Worm (Caenorhabditis elegans) whole organism, L2 larva: Measurements from ENCODE around the gene ZC15.3.

ENCODE experiments used
- F13H6.1 ChIP-seq: sonication (generic microtip); optimal IDR thresholded peaks from 2 replicates; lab custom pipeline; 2016; ENCODE audit warnings: missing genetic modification characterization, missing compliant biosample characterization
- Y55F3AM.14 ChIP-seq: fragments of 200-800 bp; sonication (Bioruptor generic); optimal IDR thresholded peaks from 2 replicates; lab custom pipeline; 2018; ENCODE audit warnings: mild to moderate bottlenecking, missing genetic modification characterization, missing compliant biosample characterization
- ZK546.5 ChIP-seq: sonication (generic microtip); optimal IDR thresholded peaks from 2 replicates; lab custom pipeline; 2017; ENCODE audit warnings: missing biosample characterization, missing genetic modification characterization
- alr-1 ChIP-seq: fragments of 150-350 bp; optimal IDR thresholded peaks from 2 replicates; lab custom pipeline; 2014; ENCODE audit warnings: missing biosample characterization, missing genetic modification characterization
- ama-1 ChIP-seq: fragments of 150-350 bp; optimal IDR thresholded peaks from 2 replicates; lab custom pipeline; 2018; ENCODE audit warnings: inconsistent platforms
- blmp-1 ChIP-seq: sonication (generic microtip); optimal IDR thresholded peaks from 2 replicates; lab custom pipeline; 2017; ENCODE audit warnings: missing genetic modification characterization, mild to moderate bottlenecking, missing compliant biosample characterization, antibody characterized with exemption, moderate library complexity; ENCODE audit not compliant: insufficient read depth
- ceh-16 ChIP-seq: fragments of 150-350 bp; optimal IDR thresholded peaks from 2 replicates; lab custom pipeline; 2014; ENCODE audit warnings: missing biosample characterization, missing genetic modification characterization
- ceh-82 ChIP-seq: fragments of 150-350 bp; optimal IDR thresholded peaks from 2 replicates; lab custom pipeline; 2014; ENCODE audit warnings: missing biosample characterization, missing genetic modification characterization
- crh-2 ChIP-seq: sonication (generic microtip); optimal IDR thresholded peaks from 2 replicates; lab custom pipeline; 2017; ENCODE audit warnings: missing biosample characterization, missing genetic modification characterization
- egl-27 ChIP-seq: sonication (generic microtip); optimal IDR thresholded peaks from 3 replicates; lab custom pipeline; 2017; ENCODE audit warnings: missing biosample characterization, missing genetic modification reagents, missing genetic modification characterization
- elt-3 ChIP-seq: sonication (generic microtip); optimal IDR thresholded peaks from 2 replicates; lab custom pipeline; 2017; ENCODE audit warnings: missing biosample characterization, missing genetic modification characterization
- lin-11 ChIP-seq: fragments of 150-350 bp; sonication (generic microtip); optimal IDR thresholded peaks from 2 replicates; lab custom pipeline; 2014; ENCODE audit warnings: missing biosample characterization, missing genetic modification characterization, inconsistent platforms, mixed read lengths
- lin-13 ChIP-seq: fragments of 150-350 bp; optimal IDR thresholded peaks from 2 replicates; lab custom pipeline; 2014; ENCODE audit warnings: missing biosample characterization, missing genetic modification reagents, missing genetic modification characterization
- lin-39 ChIP-seq: fragments of 150-350 bp; optimal IDR thresholded peaks from 2 replicates; lab custom pipeline; 2014; ENCODE audit warnings: missing biosample characterization, missing genetic modification reagents, missing genetic modification characterization
- lsy-2 ChIP-seq, 2 experiments: fragments of 150-350 bp in 1 of 2; sonication (generic microtip) in 1 of 2; optimal IDR thresholded peaks; 2 replicates each; lab custom pipeline; 2014 to 2017; ENCODE audit warnings: missing biosample characterization in 2 of 2, missing genetic modification characterization in 2 of 2
- mab-5 ChIP-seq: fragments of 150-350 bp; optimal IDR thresholded peaks from 2 replicates; lab custom pipeline; 2014; ENCODE audit warnings: missing biosample characterization, missing genetic modification characterization
- mbf-1 ChIP-seq: sonication (generic microtip); optimal IDR thresholded peaks from 2 replicates; lab custom pipeline; 2017; ENCODE audit warnings: missing biosample characterization, missing genetic modification characterization
- nhr-10 ChIP-seq: sonication (generic microtip); optimal IDR thresholded peaks from 2 replicates; lab custom pipeline; 2017; ENCODE audit warnings: missing biosample characterization, missing genetic modification characterization
- nhr-11 ChIP-seq: fragments of 150-350 bp; optimal IDR thresholded peaks from 2 replicates; lab custom pipeline; 2014; ENCODE audit warnings: missing biosample characterization, missing genetic modification characterization
- nhr-129 ChIP-seq: fragments of 150-350 bp; optimal IDR thresholded peaks from 2 replicates; lab custom pipeline; 2014; ENCODE audit warnings: missing biosample characterization, missing genetic modification characterization
- nhr-21 ChIP-seq: fragments of 150-350 bp; optimal IDR thresholded peaks from 2 replicates; lab custom pipeline; 2014; ENCODE audit warnings: missing biosample characterization, missing genetic modification characterization
- nhr-23 ChIP-seq: fragments of 150-350 bp; optimal IDR thresholded peaks from 2 replicates; lab custom pipeline; 2014; ENCODE audit warnings: missing biosample characterization, missing genetic modification reagents, missing genetic modification characterization
- nhr-237 ChIP-seq: fragments of 150-350 bp; optimal IDR thresholded peaks from 2 replicates; lab custom pipeline; 2014; ENCODE audit warnings: missing biosample characterization, missing genetic modification characterization
- nhr-25 ChIP-seq: fragments of 150-350 bp; sonication (generic microtip); optimal IDR thresholded peaks from 3 replicates; lab custom pipeline; 2014; ENCODE audit warnings: missing biosample characterization, missing genetic modification characterization
- nhr-6 ChIP-seq: fragments of 150-350 bp; optimal IDR thresholded peaks from 2 replicates; lab custom pipeline; 2014; ENCODE audit warnings: missing biosample characterization, missing genetic modification characterization
- nhr-77 ChIP-seq: fragments of 150-350 bp; optimal IDR thresholded peaks from 2 replicates; lab custom pipeline; 2014; ENCODE audit warnings: missing biosample characterization, missing genetic modification characterization
- peb-1 ChIP-seq: fragments of 150-350 bp; optimal IDR thresholded peaks from 2 replicates; lab custom pipeline; 2014; ENCODE audit warnings: missing biosample characterization, missing genetic modification characterization
- skn-1 ChIP-seq: sonication (generic microtip); optimal IDR thresholded peaks from 2 replicates; lab custom pipeline; 2017; ENCODE audit warnings: missing biosample characterization, missing genetic modification characterization
- sma-9 ChIP-seq, 2 experiments: fragments of 150-350 bp in 1 of 2; sonication (generic microtip) in 1 of 2; optimal IDR thresholded peaks; 2 replicates each; lab custom pipeline; 2014 to 2016; ENCODE audit warnings: missing genetic modification characterization in 2 of 2, mild to moderate bottlenecking in 1 of 2, missing biosample characterization in 1 of 2, missing compliant biosample characterization in 1 of 2, missing genetic modification reagents in 1 of 2, moderate library complexity in 1 of 2
- snpc-4 ChIP-seq: fragments of 150-350 bp; optimal IDR thresholded peaks from 2 replicates; lab custom pipeline; 2014; ENCODE audit warnings: missing biosample characterization, missing genetic modification characterization
- unc-39 ChIP-seq: fragments of 150-350 bp; optimal IDR thresholded peaks from 2 replicates; lab custom pipeline; 2014; ENCODE audit warnings: missing biosample characterization, missing genetic modification characterization
- unc-55 ChIP-seq: fragments of 150-350 bp; sonication (generic microtip); optimal IDR thresholded peaks from 3 replicates; lab custom pipeline; 2014; ENCODE audit warnings: missing biosample characterization, missing genetic modification reagents, missing genetic modification characterization
- zag-1 ChIP-seq: fragments of 150-350 bp; optimal IDR thresholded peaks from 2 replicates; lab custom pipeline; 2014; ENCODE audit warnings: missing biosample characterization, missing genetic modification characterization
- ztf-11 ChIP-seq: sonication (generic microtip); optimal IDR thresholded peaks from 2 replicates; lab custom pipeline; 2017; ENCODE audit warnings: missing biosample characterization, missing genetic modification characterization

The ZC15.3 gene

DNA sequence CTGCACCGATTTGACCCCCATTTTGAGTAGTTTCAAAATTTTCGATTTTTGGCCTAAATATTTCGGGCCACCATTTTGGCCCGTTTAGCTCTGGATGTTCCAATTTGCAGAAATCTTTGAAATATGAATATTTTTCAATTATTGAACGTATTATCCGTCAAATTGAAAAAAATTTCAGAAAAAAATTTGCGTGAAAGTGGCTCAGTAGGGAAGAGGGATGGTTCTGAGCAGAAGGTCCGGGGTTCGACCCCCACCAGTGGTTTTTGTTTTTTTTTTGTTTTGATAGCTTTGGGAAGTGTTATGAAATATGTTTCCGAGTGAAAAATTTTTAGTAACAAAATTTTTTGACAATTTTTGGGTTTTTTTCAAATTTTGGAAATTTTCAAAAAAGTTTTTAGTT, 24.1 kb upstream of the ZC15.3 start:
- TF ChIP-seq unc-39 (tag; lab: Kevin White, UChicago) (no peak), F13H6.1 (tag; lab: Kevin White, UChicago) (no peak), lsy-2 (tag; optimal IDR thresholded peaks at IDR 0.05; lab: Kevin White, UChicago) (no peak), mbf-1 (no peak), ceh-82 (tag; lab: Kevin White, UChicago) (no peak), nhr-6 (tag; lab: Kevin White, UChicago) (no peak), sma-9 (GFP tag; optimal IDR thresholded peaks at IDR 0.05; lab: Kevin White, UChicago) (no peak), sma-9 (tag; optimal IDR thresholded peaks at IDR 0.05; lab: Kevin White, UChicago) (no peak), lin-11 (tag; lab: Kevin White, UChicago) (no peak), egl-27 (tag; lab: Kevin White, UChicago) (no peak), nhr-11 (no peak), ceh-16 (tag; lab: Kevin White, UChicago) (no peak), unc-55 (GFP tag; lab: Kevin White, UChicago) (no peak), snpc-4 (tag; lab: Kevin White, UChicago) (no peak), mab-5 (tag; lab: Kevin White, UChicago) (no peak), Y55F3AM.14 (GFP tag; lab: Kevin White, UChicago) (no peak), ama-1 (lab: Kevin White, UChicago) (no peak), nhr-237 (no peak), nhr-21 (no peak)

DNA sequence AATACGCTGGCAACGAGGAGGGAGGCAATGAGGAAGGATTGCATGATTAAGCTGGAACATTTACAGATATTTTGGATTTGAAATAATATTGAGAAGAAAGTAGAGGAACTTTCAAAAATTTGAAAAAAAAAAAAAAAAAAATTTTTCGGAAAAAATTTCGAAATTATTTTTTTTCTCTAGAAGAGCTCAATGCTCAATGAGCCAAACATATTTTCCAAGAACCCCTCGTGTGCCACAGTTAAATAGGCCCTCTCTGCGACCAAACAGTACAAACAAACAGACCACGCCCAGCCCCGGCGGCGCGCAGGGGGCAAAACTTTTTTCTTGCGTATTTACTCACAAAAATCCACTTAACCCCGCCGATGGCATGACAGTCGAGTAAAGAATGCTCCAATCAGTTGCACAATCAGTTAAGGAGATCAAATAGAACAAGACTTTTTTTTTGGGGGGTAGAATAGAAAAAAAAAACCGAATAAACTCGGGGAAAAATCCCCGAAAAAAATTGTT, 23.5 kb upstream of the ZC15.3 start, which contains the start of gene pqn-94:
pqn-94 (minus strand) TSS at position 51 of the 507 bp plus-strand sequence.
- TF ChIP-seq nhr-10 (tag; lab: Kevin White, UChicago) (no peak), F13H6.1 (tag; lab: Kevin White, UChicago) (peak; percentile 75)

DNA sequence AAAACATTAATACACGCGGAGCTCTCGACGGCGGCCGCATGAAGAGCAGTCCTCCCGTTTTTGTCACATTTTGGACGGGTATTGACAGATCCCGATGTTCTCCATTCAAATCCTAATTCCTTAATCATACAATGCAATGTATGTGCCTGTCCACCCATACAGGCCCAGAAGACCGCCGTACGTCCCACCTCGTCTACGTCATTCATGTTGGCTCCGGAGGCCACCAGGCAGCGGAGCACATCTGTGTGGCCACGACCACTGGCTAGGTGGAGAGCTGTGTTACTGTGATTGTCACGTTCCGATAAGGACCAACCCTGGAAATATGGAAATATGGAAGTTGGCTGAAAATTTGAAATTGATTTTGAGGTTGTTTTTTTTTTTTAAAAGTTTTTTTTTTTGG, 20.6 kb upstream of the ZC15.3 start:
- TF ChIP-seq lin-13 (no peak), nhr-10 (tag; lab: Kevin White, UChicago) (no peak), lin-11 (tag; lab: Kevin White, UChicago) (no peak), nhr-129 (tag; lab: Kevin White, UChicago) (no peak)
- TF ChIP-seq, all 48 proteins: peak for 0

DNA sequence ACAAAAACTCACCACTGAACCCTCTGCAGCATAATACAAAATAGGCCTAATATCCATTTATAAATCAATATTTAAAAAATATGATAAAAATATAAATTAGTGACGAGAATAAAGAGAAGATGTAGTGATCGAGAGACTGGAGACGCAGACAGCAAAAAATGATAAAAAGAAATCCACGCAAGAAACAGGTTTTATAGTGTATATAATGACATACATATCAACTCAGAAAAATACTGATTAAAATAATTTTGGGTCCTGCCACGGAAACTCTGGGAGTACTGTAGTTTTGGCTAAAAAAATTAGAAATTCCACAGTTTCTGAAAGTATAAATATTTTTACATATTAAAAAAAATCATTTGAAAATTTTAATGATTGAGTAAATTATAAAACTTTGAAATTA, 14.1 kb upstream of the ZC15.3 start, which contains the start of gene mlt-4:
mlt-4 (minus strand) TSS at position 101 of the 400 bp plus-strand sequence.
- TF ChIP-seq Y55F3AM.14 (GFP tag; lab: Kevin White, UChicago) (no peak), unc-39 (tag; lab: Kevin White, UChicago) (no peak), snpc-4 (tag; lab: Kevin White, UChicago) (no peak), nhr-129 (tag; lab: Kevin White, UChicago) (no peak), ztf-11 (tag; lab: Kevin White, UChicago) (no peak), nhr-6 (tag; lab: Kevin White, UChicago) (no peak), mab-5 (tag; lab: Kevin White, UChicago) (no peak), nhr-21 (no peak)
- TF ChIP-seq, all 48 proteins: peak for 0

DNA sequence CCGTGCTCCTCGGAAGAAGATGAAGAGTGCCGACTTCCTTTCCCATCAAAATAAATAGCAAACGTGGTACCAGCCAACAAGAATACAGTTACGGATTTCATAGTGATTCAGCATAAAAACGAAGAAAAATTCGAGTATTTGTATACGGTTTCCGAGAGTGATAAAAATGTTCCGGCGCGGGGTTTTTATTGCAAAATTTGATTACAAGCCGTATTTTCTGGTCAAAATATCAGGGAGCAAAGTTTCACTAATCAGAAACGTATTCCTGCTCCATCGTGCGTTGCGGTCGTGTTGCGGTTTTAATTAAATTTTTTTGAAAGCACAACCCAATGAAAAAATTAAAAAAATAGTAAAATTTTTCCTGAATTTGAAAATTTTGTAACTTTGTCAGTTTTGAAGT, 9.0 kb upstream of the ZC15.3 start, which contains the start of gene clec-261:
clec-261 (minus strand) TSS at position 101 of the 400 bp plus-strand sequence.
- no peak for TF ChIP-seq lin-13
- TF ChIP-seq zag-1 (tag; lab: Kevin White, UChicago) = no peak
- TF ChIP-seq lin-39 (tag; lab: Kevin White, UChicago) = no peak
- TF ChIP-seq nhr-129 (tag; lab: Kevin White, UChicago) = no peak
- no peak for TF ChIP-seq Y55F3AM.14 (GFP tag; lab: Kevin White, UChicago)
- TF ChIP-seq ztf-11 (tag; lab: Kevin White, UChicago) = no peak
- no peak for TF ChIP-seq nhr-237
- TF ChIP-seq skn-1 (tag; lab: Kevin White, UChicago) = no peak
- no peak for TF ChIP-seq nhr-77 (tag; lab: Kevin White, UChicago)
- TF ChIP-seq lsy-2 (tag; optimal IDR thresholded peaks at IDR 0.05; lab: Kevin White, UChicago) = no peak
- no peak for TF ChIP-seq nhr-23 (tag; lab: Kevin White, UChicago)
- no peak for TF ChIP-seq ZK546.5 (tag; lab: Kevin White, UChicago)
- no peak for TF ChIP-seq snpc-4 (tag; lab: Kevin White, UChicago)
- TF ChIP-seq mab-5 (tag; lab: Kevin White, UChicago) = no peak
- no peak for TF ChIP-seq elt-3 (tag; lab: Kevin White, UChicago)
- TF ChIP-seq peb-1 (tag; lab: Kevin White, UChicago) = no peak
- TF ChIP-seq blmp-1 (tag; lab: Kevin White, UChicago) = no peak
- TF ChIP-seq alr-1 = no peak
- no peak for TF ChIP-seq nhr-25 (tag; lab: Kevin White, UChicago)
- no peak for TF ChIP-seq crh-2 (tag; lab: Kevin White, UChicago)
